Fruit fly (Drosophila melanogaster): ENCODE measurements around the gene GATAd.

GATAd gene

DNA sequence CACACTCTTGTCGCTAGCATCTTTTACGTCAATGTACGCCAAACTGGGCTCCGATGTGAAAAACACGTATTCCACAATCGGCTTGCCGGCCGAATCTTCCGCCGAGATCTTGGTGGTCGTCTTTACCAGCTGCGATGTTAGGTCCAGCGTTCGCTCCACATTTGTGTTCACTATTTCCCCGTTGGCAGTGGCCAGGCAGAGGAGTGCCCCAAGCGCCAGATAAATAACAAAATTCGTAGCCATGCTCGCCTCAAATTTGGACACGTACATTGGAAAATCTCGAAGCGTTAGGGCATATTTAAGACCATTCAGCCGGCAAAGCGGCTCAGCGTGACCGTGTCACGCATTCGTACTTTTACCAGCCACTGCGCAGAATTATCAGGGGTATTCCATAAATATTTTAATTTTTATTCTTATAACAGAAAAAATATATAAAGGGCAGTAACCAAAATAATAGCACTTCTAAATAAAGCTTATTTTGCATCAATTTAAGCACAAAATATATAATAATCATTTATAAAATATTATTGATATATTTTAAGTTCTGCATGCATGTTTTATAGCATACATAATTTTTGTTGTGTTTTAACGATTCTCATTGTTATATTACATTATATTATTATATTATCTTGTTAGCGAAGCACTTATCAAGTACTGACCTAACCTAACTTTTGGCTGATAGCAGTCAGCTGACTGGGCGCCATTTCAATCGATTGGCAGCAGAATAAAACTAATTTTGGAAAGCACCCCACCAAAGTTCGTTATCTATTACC is 42.1 kb downstream of the GATAd start, which contains the start of the genes CG33303 and dpr19 (continued):
- TF ChIP-seq Bdp1 (GFP tag; optimal IDR thresholded peaks at IDR 0.05) (no peak), CG12071 (GFP tag; optimal IDR thresholded peaks at IDR 0.05) (no peak), CG2199 (GFP tag; IDR thresholded peaks at IDR 0.05) (no peak), zen2 (GFP tag; IDR thresholded peaks at IDR 0.05; ENCODE audit: partially characterized antibody) (no peak), gt (GFP tag; IDR thresholded peaks at IDR 0.05) (no peak), CG15696 (tag; optimal IDR thresholded peaks at IDR 0.05) (peak; percentile 79), br (optimal IDR thresholded peaks at IDR 0.05) (no peak), sisA (GFP tag; IDR thresholded peaks at IDR 0.05) (0 out of 2 replicates have a peak, but pooled peaks have one; percentile 27), Mad (GFP tag; optimal IDR thresholded peaks at IDR 0.05) (no peak), CG31365 (tag; optimal IDR thresholded peaks at IDR 0.05) (no peak), CG6254 (GFP tag; optimal IDR thresholded peaks at IDR 0.05) (peak; percentile 38), otp (GFP tag; IDR thresholded peaks at IDR 0.05) (no peak), tio (GFP tag; optimal IDR thresholded peaks at IDR 0.05) (no peak), kni (GFP tag; optimal IDR thresholded peaks at IDR 0.05) (no peak), lov (optimal IDR thresholded peaks at IDR 0.05) (no peak), lov (GFP tag; IDR thresholded peaks at IDR 0.05) (no peak), CG6854 (GFP tag; optimal IDR thresholded peaks at IDR 0.05) (peak; percentile 66), fd64A (GFP tag; optimal IDR thresholded peaks at IDR 0.05) (no peak), CG4360 (GFP tag; IDR thresholded peaks at IDR 0.05) (0 out of 2 replicates have a peak, but pooled peaks have one; percentile 7), CG9797 (GFP tag; optimal IDR thresholded peaks at IDR 0.05) (peak; percentile 80), CG4282 (GFP tag; optimal IDR thresholded peaks at IDR 0.05) (no peak), CG9876 (GFP tag; optimal IDR thresholded peaks at IDR 0.05) (no peak), HHEX (GFP tag; optimal IDR thresholded peaks at IDR 0.05) (peak; percentile 71), C15 (GFP tag; IDR thresholded peaks at IDR 0.05) (no peak), Dip2 (GFP tag; IDR thresholded peaks at IDR 0.05) (no peak), CG13775 (GFP tag; optimal IDR thresholded peaks at IDR 0.05) (peak; percentile 71), yki (optimal IDR thresholded peaks at IDR 0.05) (no peak), CG6654 (GFP tag; optimal IDR thresholded peaks at IDR 0.05) (peak; percentile 16), E2f2 (GFP tag; IDR thresholded peaks at IDR 0.05) (peak; percentile 42), sc (optimal IDR thresholded peaks at IDR 0.05) (no peak), sc (GFP tag; optimal IDR thresholded peaks at IDR 0.05) (peak; percentile 33), Camta (GFP tag; optimal IDR thresholded peaks at IDR 0.05) (no peak), Doc3 (GFP tag; IDR thresholded peaks at IDR 0.05; ENCODE audit: partially characterized antibody) (no peak), CG32772 (GFP tag; IDR thresholded peaks at IDR 0.05) (peak; percentile 47), CG7357 (GFP tag; IDR thresholded peaks at IDR 0.05) (no peak), zfh1 (GFP tag; IDR thresholded peaks at IDR 0.05) (0 out of 3 replicates have a peak, but pooled peaks have one; percentile 31), CG34376 (GFP tag; optimal IDR thresholded peaks at IDR 0.05) (no peak), CG5180 (GFP tag; optimal IDR thresholded peaks at IDR 0.05) (peak; percentile 19), CG1529 (GFP tag; optimal IDR thresholded peaks at IDR 0.05) (peak; percentile 33), Nf-YC (tag; optimal IDR thresholded peaks at IDR 0.05) (peak; percentile 79), zf30C (GFP tag; optimal IDR thresholded peaks at IDR 0.05) (no peak), inv (GFP tag; IDR thresholded peaks at IDR 0.05; ENCODE audit: partially characterized antibody) (no peak), CG6791 (GFP tag; IDR thresholded peaks at IDR 0.05; ENCODE audit: partially characterized antibody) (no peak), CG8290 (GFP tag; optimal IDR thresholded peaks at IDR 0.05) (peak; percentile 73), CG8290 (tag; optimal IDR thresholded peaks at IDR 0.05) (no peak), D (optimal IDR thresholded peaks at IDR 0.05) (no peak), D (GFP tag; optimal IDR thresholded peaks at IDR 0.05) (peak; percentile 49), chm (GFP tag; IDR thresholded peaks at IDR 0.05) (no peak; the same call in 1 of the 2 replicates), CG43689 (GFP tag; IDR thresholded peaks at IDR 0.05) (no peak), Antp (GFP tag; optimal IDR thresholded peaks at IDR 0.05) (no peak), knrl (GFP tag; IDR thresholded peaks at IDR 0.05; ENCODE audit: partially characterized antibody) (no peak)

Measured in whole organism, embryonic.